Worm (Caenorhabditis elegans): ENCODE results near the gene Y52E8A.2.

ce11 chrII:4286921-4287320, 33.7 kb upstream of the Y52E8A.2 start:
- TF ChIP-seq ceh-34 (tag; optimal IDR thresholded peaks at IDR 0.05) (no peak), ceh-45 (GFP tag; IDR thresholded peaks at IDR 0.05) (no peak), nfya-1 (tag; optimal IDR thresholded peaks at IDR 0.05) (peak; percentile 83), nhr-11 (tag; optimal IDR thresholded peaks at IDR 0.05) (no peak), rnt-1 (tag; optimal IDR thresholded peaks at IDR 0.05) (no peak), hlh-30 (tag; optimal IDR thresholded peaks at IDR 0.05; ENCODE audit: insufficient read depth) (no peak), K09A11.1 (tag; optimal IDR thresholded peaks at IDR 0.05; ENCODE audit: insufficient read depth) (no peak), lin-11 (tag; optimal IDR thresholded peaks at IDR 0.05) (no peak), elt-2 (tag; optimal IDR thresholded peaks at IDR 0.05) (no peak), ttx-3 (tag; optimal IDR thresholded peaks at IDR 0.05) (no peak)

All from whole organism, late embryonic.